Worm (Caenorhabditis elegans) whole organism, L1 larva: ENCODE data around the gene pid-5.

Source experiments
- ceh-88 ChIP-seq: fragments of 200-800 bp; sonication (Bioruptor generic); IDR thresholded peaks from 2 replicates; pipeline ENCODE4 v1.3.6; 2022; ENCODE audit warnings: missing genetic modification characterization, missing compliant biosample characterization
- jun-1 ChIP-seq: fragments of 150-350 bp; optimal IDR thresholded peaks from 2 replicates; lab custom pipeline; 2014; ENCODE audit warnings: missing biosample characterization, missing genetic modification reagents, missing genetic modification characterization

DNA sequence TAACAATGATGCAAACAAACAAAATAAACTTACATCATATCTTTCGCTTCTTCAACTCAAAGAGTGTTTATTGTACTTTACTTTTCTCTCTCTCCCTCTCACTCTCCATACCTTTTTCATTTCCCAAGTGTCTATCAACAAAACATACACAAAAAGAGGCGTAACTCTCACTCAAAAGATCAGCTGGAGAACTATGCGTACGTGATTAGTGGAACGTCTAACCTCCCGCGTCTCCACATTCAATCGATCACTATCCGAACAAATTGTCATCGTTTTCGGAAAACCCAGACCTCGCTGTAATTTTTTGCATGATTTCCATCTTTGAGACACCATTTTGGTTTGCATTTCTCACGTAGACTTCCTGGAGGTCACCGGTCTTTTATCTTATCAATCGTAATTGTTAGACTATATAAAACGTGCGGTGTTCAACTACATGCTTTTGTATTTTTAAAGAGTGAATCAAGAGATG, 44.2 kb upstream of the pid-5 start, which contains the start of gene nhr-57:
- peak; percentile 26 for TF ChIP-seq jun-1 (tag; lab: Kevin White, UChicago)
- TF ChIP-seq ceh-88 (GFP tag; lab: Robert Waterston, UW), result 0 out of 2 replicates have a peak, but pooled peaks have one; percentile 24
